Fruit fly (Drosophila melanogaster) whole organism, embryonic: ENCODE data around the gene CG4960.

Experiments used
- Bgb ChIP-seq: fragments of 200-800 bp; sonication (Bioruptor generic); IDR thresholded peaks from 2 replicates; pipeline ENCODE4 v1.3.6; 2022; ENCODE audit warnings: missing biosample characterization, missing genetic modification characterization; ENCODE audit not compliant: partially characterized antibody
- CG11695 ChIP-seq: fragments of 200-800 bp; sonication (Bioruptor generic); IDR thresholded peaks from 3 replicates; pipeline ENCODE4 v1.3.6; 2022; ENCODE audit warnings: missing biosample characterization, missing genetic modification characterization
- CG12744 ChIP-seq: fragments of 200-800 bp; sonication (Bioruptor generic); optimal IDR thresholded peaks from 2 replicates; lab custom pipeline; 2016; ENCODE audit warnings: missing biosample characterization, missing genetic modification characterization
- CG13287 ChIP-seq: fragments of 200-800 bp; sonication (Bioruptor generic); IDR thresholded peaks from 2 replicates; pipeline ENCODE4 v1.3.6; 2022; ENCODE audit warnings: missing biosample characterization, missing genetic modification characterization; ENCODE audit not compliant: partially characterized antibody
- CG13624 ChIP-seq: fragments of 200-800 bp; sonication (Bioruptor generic); optimal IDR thresholded peaks from 2 replicates; lab custom pipeline; 2016; ENCODE audit warnings: missing biosample characterization, missing genetic modification characterization
- CG14014 ChIP-seq: fragments of 200-800 bp; sonication (Bioruptor generic); IDR thresholded peaks from 2 replicates; pipeline ENCODE4 v1.3.6; 2022; ENCODE audit warnings: missing biosample characterization, missing genetic modification characterization
- CG15011 ChIP-seq: fragments of 200-800 bp; sonication (Bioruptor generic); optimal IDR thresholded peaks from 3 replicates; lab custom pipeline; 2018; ENCODE audit warnings: missing biosample characterization, mild to moderate bottlenecking, missing genetic modification characterization
- CG1529 ChIP-seq: fragments of 200-800 bp; sonication (Bioruptor generic); optimal IDR thresholded peaks from 3 replicates; lab custom pipeline; 2018; ENCODE audit warnings: missing biosample characterization, missing genetic modification characterization
- CG15479 ChIP-seq: fragments of 200-800 bp; sonication (Bioruptor generic); optimal IDR thresholded peaks from 3 replicates; lab custom pipeline; 2019; ENCODE audit warnings: missing biosample characterization, mild to moderate bottlenecking, missing genetic modification characterization, moderate library complexity
- CG15696 ChIP-seq: fragments of 200-800 bp; sonication (Bioruptor generic); optimal IDR thresholded peaks from 2 replicates; lab custom pipeline; 2019; ENCODE audit warnings: missing biosample characterization, mild to moderate bottlenecking, missing genetic modification characterization, moderate library complexity
- CG1647 ChIP-seq: fragments of 200-800 bp; sonication (Bioruptor generic); optimal IDR thresholded peaks from 3 replicates; lab custom pipeline; 2016; ENCODE audit warnings: missing biosample characterization, missing genetic modification characterization
- CG17359 ChIP-seq: fragments of 200-800 bp; sonication (Bioruptor generic); optimal IDR thresholded peaks from 3 replicates; lab custom pipeline; 2018; ENCODE audit warnings: missing biosample characterization, mild to moderate bottlenecking, missing genetic modification characterization, moderate library complexity
- CG30403 ChIP-seq: fragments of 200-800 bp; sonication (Bioruptor generic); optimal IDR thresholded peaks from 3 replicates; lab custom pipeline; 2016; ENCODE audit warnings: missing biosample characterization, missing genetic modification characterization
- CG30431 ChIP-seq: fragments of 200-800 bp; sonication (Bioruptor generic); optimal IDR thresholded peaks from 2 replicates; lab custom pipeline; 2017; ENCODE audit warnings: missing biosample characterization, missing genetic modification characterization
- CG32772 ChIP-seq: fragments of 200-800 bp; sonication (Bioruptor generic); IDR thresholded peaks from 2 replicates; pipeline ENCODE4 v1.3.6; 2022; ENCODE audit warnings: missing biosample characterization, missing genetic modification characterization
- CG33557 ChIP-seq: fragments of 200-800 bp; sonication (Bioruptor generic); optimal IDR thresholded peaks from 2 replicates; lab custom pipeline; 2019; ENCODE audit warnings: missing biosample characterization, mild to moderate bottlenecking, missing genetic modification characterization, moderate library complexity
- CG3407 ChIP-seq: fragments of 200-800 bp; sonication (Bioruptor generic); optimal IDR thresholded peaks from 2 replicates; lab custom pipeline; 2018; ENCODE audit warnings: missing biosample characterization, mild to moderate bottlenecking, missing genetic modification characterization
- CG4424 ChIP-seq: fragments of 200-800 bp; sonication (Bioruptor generic); optimal IDR thresholded peaks from 3 replicates; lab custom pipeline; 2016; ENCODE audit warnings: missing biosample characterization, missing genetic modification characterization
- CG5180 ChIP-seq: fragments of 200-800 bp; sonication (Bioruptor generic); optimal IDR thresholded peaks from 3 replicates; lab custom pipeline; 2017; ENCODE audit warnings: missing biosample characterization, missing genetic modification characterization, mild to moderate bottlenecking, moderate library complexity, missing genetic modification reagents
- CG6813 ChIP-seq: fragments of 200-800 bp; sonication (Bioruptor generic); optimal IDR thresholded peaks from 2 replicates; lab custom pipeline; 2017; ENCODE audit warnings: missing biosample characterization, missing genetic modification characterization, mild to moderate bottlenecking, moderate library complexity, missing genetic modification reagents
- CG8388 ChIP-seq: fragments of 200-800 bp; sonication (Bioruptor generic); optimal IDR thresholded peaks from 2 replicates; lab custom pipeline; 2019; ENCODE audit warnings: missing biosample characterization, mild to moderate bottlenecking, missing genetic modification characterization, moderate library complexity
- CG8944 ChIP-seq: fragments of 200-800 bp; sonication (Bioruptor generic); optimal IDR thresholded peaks from 3 replicates; lab custom pipeline; 2016; ENCODE audit warnings: missing biosample characterization, missing genetic modification characterization
- Dp ChIP-seq: fragments of 200-800 bp; sonication (Bioruptor generic); optimal IDR thresholded peaks from 2 replicates; lab custom pipeline; 2018; ENCODE audit warnings: missing biosample characterization, mild to moderate bottlenecking, missing genetic modification characterization, moderate library complexity
- H15 ChIP-seq: fragments of 200-800 bp; sonication (Bioruptor generic); IDR thresholded peaks from 3 replicates; pipeline ENCODE4 v1.3.6; 2022; ENCODE audit warnings: missing biosample characterization, missing genetic modification characterization
- HLH54F ChIP-seq: fragments of 200-800 bp; sonication (Bioruptor generic); optimal IDR thresholded peaks from 3 replicates; lab custom pipeline; 2016; ENCODE audit warnings: missing biosample characterization, missing genetic modification characterization
- Jarid2 ChIP-seq: fragments of 200-800 bp; sonication (Bioruptor generic); optimal IDR thresholded peaks from 3 replicates; lab custom pipeline; 2017; ENCODE audit warnings: mild to moderate bottlenecking, missing biosample characterization, missing genetic modification reagents, missing genetic modification characterization
- MESR4 ChIP-seq: fragments of 200-800 bp; sonication (Bioruptor generic); optimal IDR thresholded peaks from 2 replicates; lab custom pipeline; 2018; ENCODE audit warnings: missing biosample characterization, mild to moderate bottlenecking, missing genetic modification characterization, moderate library complexity
- MTF-1 ChIP-seq: fragments of 200-800 bp; sonication (Bioruptor generic); optimal IDR thresholded peaks from 2 replicates; lab custom pipeline; 2018; ENCODE audit warnings: missing biosample characterization, mild to moderate bottlenecking, missing genetic modification characterization, borderline replicate concordance
- NC2β ChIP-seq: fragments of 200-800 bp; sonication (Bioruptor generic); optimal IDR thresholded peaks from 2 replicates; lab custom pipeline; 2016; ENCODE audit warnings: missing biosample characterization, missing genetic modification characterization
- NK7.1 ChIP-seq: fragments of 200-800 bp; sonication (Bioruptor generic); optimal IDR thresholded peaks from 3 replicates; lab custom pipeline; 2016; ENCODE audit warnings: missing biosample characterization, missing genetic modification characterization
- Oaz ChIP-seq: fragments of 200-800 bp; sonication (Bioruptor generic); IDR thresholded peaks from 2 replicates; pipeline ENCODE4 v1.3.6; 2022; ENCODE audit warnings: missing biosample characterization, missing genetic modification characterization
- Opbp ChIP-seq: fragments of 200-800 bp; sonication (Bioruptor generic); IDR thresholded peaks from 3 replicates; pipeline ENCODE4 v1.3.6; 2022; ENCODE audit warnings: missing biosample characterization, missing genetic modification characterization; ENCODE audit not compliant: partially characterized antibody
- Xbp1 ChIP-seq: fragments of 200-800 bp; sonication (Bioruptor generic); optimal IDR thresholded peaks from 3 replicates; lab custom pipeline; 2016; ENCODE audit warnings: missing biosample characterization, mild to moderate bottlenecking, missing genetic modification characterization
- Xrp1 ChIP-seq: fragments of 200-800 bp; sonication (Bioruptor generic); IDR thresholded peaks from 2 replicates; pipeline ENCODE4 v1.3.6; 2022; ENCODE audit warnings: missing biosample characterization, missing genetic modification characterization
- ap ChIP-seq: fragments of 200-800 bp; sonication (Bioruptor generic); IDR thresholded peaks from 2 replicates; pipeline ENCODE4 v1.3.6; 2022; ENCODE audit warnings: missing biosample characterization, missing genetic modification characterization
- caup ChIP-seq: fragments of 200-800 bp; sonication (Bioruptor generic); optimal IDR thresholded peaks from 3 replicates; lab custom pipeline; 2017; ENCODE audit warnings: missing biosample characterization, mild to moderate bottlenecking, missing genetic modification characterization, moderate library complexity; ENCODE audit not compliant: severe bottlenecking
- fd3F ChIP-seq: fragments of 200-800 bp; sonication (Bioruptor generic); optimal IDR thresholded peaks from 2 replicates; lab custom pipeline; 2018; ENCODE audit warnings: missing biosample characterization, mild to moderate bottlenecking, missing genetic modification characterization, moderate library complexity
- fu2 ChIP-seq: fragments of 200-800 bp; sonication (Bioruptor generic); optimal IDR thresholded peaks from 2 replicates; lab custom pipeline; 2016; ENCODE audit warnings: missing biosample characterization, missing genetic modification characterization
- ind ChIP-seq: fragments of 200-800 bp; sonication (Bioruptor generic); optimal IDR thresholded peaks from 3 replicates; lab custom pipeline; 2016; ENCODE audit warnings: missing biosample characterization, missing genetic modification characterization
- jumu ChIP-seq: fragments of 200-800 bp; sonication (Bioruptor generic); optimal IDR thresholded peaks from 3 replicates; lab custom pipeline; 2016; ENCODE audit warnings: missing biosample characterization, missing genetic modification characterization
- knrl ChIP-seq: fragments of 200-800 bp; sonication (Bioruptor generic); IDR thresholded peaks from 3 replicates; pipeline ENCODE4 v1.3.6; 2022; ENCODE audit warnings: missing biosample characterization, missing genetic modification characterization; ENCODE audit not compliant: partially characterized antibody
- odd ChIP-seq: fragments of 200-800 bp; sonication (Bioruptor generic); optimal IDR thresholded peaks from 2 replicates; lab custom pipeline; 2017; ENCODE audit warnings: missing biosample characterization, mild to moderate bottlenecking, missing genetic modification characterization
- pros ChIP-seq: fragments of 200-800 bp; sonication (Bioruptor generic); optimal IDR thresholded peaks from 3 replicates; lab custom pipeline; 2019; ENCODE audit warnings: missing biosample characterization, mild to moderate bottlenecking, missing genetic modification characterization, moderate library complexity
- row ChIP-seq: fragments of 200-800 bp; sonication (Bioruptor generic); IDR thresholded peaks from 3 replicates; pipeline ENCODE4 v1.3.6; 2022; ENCODE audit warnings: missing biosample characterization, missing genetic modification characterization
- scrt ChIP-seq: fragments of 200-800 bp; sonication (Bioruptor generic); optimal IDR thresholded peaks from 2 replicates; lab custom pipeline; 2018; ENCODE audit warnings: missing biosample characterization, mild to moderate bottlenecking, missing genetic modification characterization, moderate library complexity
- seq ChIP-seq: fragments of 200-800 bp; sonication (Bioruptor generic); IDR thresholded peaks from 2 replicates; pipeline ENCODE4 v1.3.6; 2022; ENCODE audit warnings: missing biosample characterization, missing genetic modification characterization
- ttk ChIP-seq: fragments of 200-800 bp; sonication (Bioruptor generic); IDR thresholded peaks from 2 replicates; pipeline ENCODE4 v2.1.2; 2022; ENCODE audit warnings: missing biosample characterization, missing genetic modification characterization
- unpg ChIP-seq: fragments of 200-800 bp; sonication (Bioruptor generic); optimal IDR thresholded peaks from 3 replicates; lab custom pipeline; 2018; ENCODE audit warnings: missing biosample characterization, mild to moderate bottlenecking, missing genetic modification characterization, moderate library complexity
- zfh2 ChIP-seq: fragments of 200-800 bp; sonication (Bioruptor generic); optimal IDR thresholded peaks from 2 replicates; lab custom pipeline; 2016; ENCODE audit warnings: missing biosample characterization, missing genetic modification characterization

The CG4960 gene

dm6 chr3R:25737735-25738371 lies 49.2 kb downstream of the CG4960 start (continued):
- no peak for TF ChIP-seq knrl
- TF ChIP-seq Opbp (GFP tag; lab: Robert Waterston, UW), result no peak
- peak; percentile 55 for TF ChIP-seq CG15696
- peak; percentile 87 for TF ChIP-seq fu2 (GFP tag; lab: Kevin White, UChicago)
- peak; percentile 94 for TF ChIP-seq Xbp1
- peak; percentile 91 for TF ChIP-seq CG13624 (GFP tag; lab: Kevin White, UChicago)
- TF ChIP-seq CG14014 (GFP tag; lab: Robert Waterston, UW), result peak; percentile 85
- TF ChIP-seq Xrp1 (GFP tag; lab: Robert Waterston, UW), result peak; percentile 94
- TF ChIP-seq CG15011, result peak; percentile 69
- no peak for TF ChIP-seq Bgb
- peak; percentile 94 for TF ChIP-seq CG1647 (GFP tag; lab: Kevin White, UChicago)
- TF ChIP-seq Oaz (GFP tag; lab: Robert Waterston, UW), result 0 out of 2 replicates have a peak, but pooled peaks have one; percentile 36
- peak; percentile 96 for TF ChIP-seq jumu (GFP tag; lab: Kevin White, UChicago)
- TF ChIP-seq CG11695 (GFP tag; lab: Robert Waterston, UW), result peak; percentile 76
- peak; percentile 85 for TF ChIP-seq ap (GFP tag; lab: Robert Waterston, UW)
- peak; percentile 86 for TF ChIP-seq row (GFP tag; lab: Robert Waterston, UW)
- peak; percentile 69 for TF ChIP-seq seq (GFP tag; lab: Robert Waterston, UW)
- TF ChIP-seq pros (GFP tag; lab: Kevin White, UChicago), result no peak
- peak; percentile 90 for TF ChIP-seq CG30431 (GFP tag; lab: Kevin White, UChicago)
- peak; percentile 95 for TF ChIP-seq CG8944 (GFP tag; lab: Kevin White, UChicago)
- TF ChIP-seq CG8388 (GFP tag; lab: Kevin White, UChicago), result peak; percentile 95
- TF ChIP-seq NC2β, result peak; percentile 95
- TF ChIP-seq CG5180 (GFP tag; lab: Kevin White, UChicago), result peak; percentile 69
- TF ChIP-seq CG12744 (GFP tag; lab: Kevin White, UChicago), result peak; percentile 85
- peak; percentile 94 for TF ChIP-seq H15 (GFP tag; lab: Robert Waterston, UW)
- TF ChIP-seq Jarid2 (GFP tag; lab: Kevin White, UChicago), result peak; percentile 72
- peak; percentile 95 for TF ChIP-seq CG1529
- no peak for TF ChIP-seq Dp (GFP tag; lab: Kevin White, UChicago)
- TF ChIP-seq MESR4 (GFP tag; lab: Kevin White, UChicago), result no peak
- TF ChIP-seq CG33557 (GFP tag; lab: Kevin White, UChicago), result peak; percentile 87
- TF ChIP-seq CG15479 (GFP tag; lab: Kevin White, UChicago), result no peak
- peak; percentile 95 for TF ChIP-seq CG17359 (tag; lab: Kevin White, UChicago)
- peak; percentile 95 for TF ChIP-seq CG4424 (GFP tag; lab: Kevin White, UChicago)
- TF ChIP-seq CG13287 (GFP tag; lab: Robert Waterston, UW), result no peak
- peak; percentile 90 for TF ChIP-seq zfh2 (GFP tag; lab: Kevin White, UChicago)
- peak; percentile 95 for TF ChIP-seq CG30403 (GFP tag; lab: Kevin White, UChicago)
- TF ChIP-seq CG3407 (GFP tag; lab: Kevin White, UChicago), result peak; percentile 93
- peak; percentile 82 for TF ChIP-seq CG6813 (GFP tag; lab: Kevin White, UChicago)
- TF ChIP-seq ind, result peak; percentile 96
- peak; percentile 84 for TF ChIP-seq MTF-1
- peak; percentile 82 for TF ChIP-seq scrt (GFP tag; lab: Kevin White, UChicago)
- peak; percentile 94 for TF ChIP-seq ttk
- peak; percentile 92 for TF ChIP-seq CG32772 (GFP tag; lab: Robert Waterston, UW)
- TF ChIP-seq HLH54F (GFP tag; lab: Kevin White, UChicago), result peak; percentile 89
- TF ChIP-seq fd3F (GFP tag; lab: Kevin White, UChicago), result peak; percentile 70
- peak; percentile 84 for TF ChIP-seq odd (GFP tag; lab: Kevin White, UChicago)
- peak; percentile 95 for TF ChIP-seq unpg
- TF ChIP-seq NK7.1 (GFP tag; lab: Kevin White, UChicago), result peak; percentile 90
- peak; percentile 81 for TF ChIP-seq caup (GFP tag; lab: Kevin White, UChicago)
